Fruit fly (Drosophila melanogaster): Measurements from ENCODE around the gene CG14377.

Gene CG14377

dm6 chr3R:13397535-13397934 is at the start of gene CG14377:
Gene CG14377 (plus strand): TSS chr3R:13397835.
- TF ChIP-seq CG32121 (GFP tag; IDR thresholded peaks at IDR 0.05) (no peak), CG15710 (tag; optimal IDR thresholded peaks at IDR 0.05) (no peak)

dm6 chr3R:13353373-13353772 is 44.3 kb upstream of the CG14377 start, which contains the start of gene mthl12:
Gene mthl12 (plus strand): TSS chr3R:13353673.
- no peak for TF ChIP-seq CG17806 (tag; optimal IDR thresholded peaks at IDR 0.05)
- no peak for TF ChIP-seq Ets98B (GFP tag; IDR thresholded peaks at IDR 0.05)
- TF ChIP-seq fd96Ca (GFP tag; IDR thresholded peaks at IDR 0.05): no peak
- no peak for TF ChIP-seq rn (GFP tag; IDR thresholded peaks at IDR 0.05)
- no peak for TF ChIP-seq CG8301 (tag; optimal IDR thresholded peaks at IDR 0.05)
- no peak for TF ChIP-seq CG10348 (GFP tag; IDR thresholded peaks at IDR 0.05)

DNA sequence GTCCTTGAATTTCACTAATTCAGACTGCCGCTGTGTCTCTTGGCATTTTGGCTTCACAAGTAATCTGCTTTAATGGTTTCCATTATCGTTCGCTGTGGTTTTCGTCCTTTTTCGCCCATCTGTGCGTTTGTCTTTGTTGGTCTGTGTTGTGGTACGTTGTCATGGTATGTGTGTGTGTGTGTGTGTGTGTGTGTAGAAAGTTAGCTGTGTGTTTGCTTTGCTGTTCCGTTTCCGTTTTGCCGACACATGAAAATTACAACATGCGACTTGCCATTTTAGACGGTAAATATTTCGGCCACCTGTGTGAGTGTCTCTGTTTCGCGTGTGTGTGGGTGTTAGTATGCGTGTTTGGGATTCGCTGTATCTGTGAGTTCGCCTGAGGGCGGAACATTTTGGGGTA is 40.7 kb upstream of the CG14377 start:
- TF ChIP-seq rn (GFP tag; IDR thresholded peaks at IDR 0.05) (no peak), CG32121 (GFP tag; IDR thresholded peaks at IDR 0.05) (no peak), CG34367 (tag; optimal IDR thresholded peaks at IDR 0.05) (no peak), D1 (tag; optimal IDR thresholded peaks at IDR 0.05) (no peak), EcR (GFP tag; optimal IDR thresholded peaks at IDR 0.05) (no peak), fd96Ca (GFP tag; IDR thresholded peaks at IDR 0.05) (no peak), CG4496 (GFP tag; IDR thresholded peaks at IDR 0.05) (no peak), Pif1B (GFP tag; optimal IDR thresholded peaks at IDR 0.05) (no peak), CG9948 (tag; optimal IDR thresholded peaks at IDR 0.05) (no peak), CG13204 (GFP tag; optimal IDR thresholded peaks at IDR 0.05) (no peak), CG8159 (tag; optimal IDR thresholded peaks at IDR 0.05) (no peak), CG12605 (GFP tag; IDR thresholded peaks at IDR 0.05) (no peak), CG14655 (GFP tag; optimal IDR thresholded peaks at IDR 0.05) (no peak), CG10348 (GFP tag; IDR thresholded peaks at IDR 0.05) (no peak), Snoo (tag; optimal IDR thresholded peaks at IDR 0.05) (no peak), CG15710 (tag; optimal IDR thresholded peaks at IDR 0.05) (no peak), CG17806 (tag; optimal IDR thresholded peaks at IDR 0.05) (no peak), CG8301 (tag; optimal IDR thresholded peaks at IDR 0.05) (no peak), Ets98B (GFP tag; IDR thresholded peaks at IDR 0.05) (no peak)

- TF ChIP-seq D1 (tag; optimal IDR thresholded peaks at IDR 0.05): peak; percentile 18
- no peak for TF ChIP-seq CG15710 (tag; optimal IDR thresholded peaks at IDR 0.05)
- peak; percentile 30 for TF ChIP-seq Pif1A (GFP tag; optimal IDR thresholded peaks at IDR 0.05)
- TF ChIP-seq CG4496 (GFP tag; IDR thresholded peaks at IDR 0.05): peak; percentile 78
Observed at dm6 chr3R:13360108-13360507, 37.5 kb upstream of the CG14377 start.

- TF ChIP-seq EcR (GFP tag; optimal IDR thresholded peaks at IDR 0.05) (no peak), CG4496 (GFP tag; IDR thresholded peaks at IDR 0.05) (no peak), CG8159 (tag; optimal IDR thresholded peaks at IDR 0.05) (no peak), Pif1B (GFP tag; optimal IDR thresholded peaks at IDR 0.05) (no peak), CG8301 (tag; optimal IDR thresholded peaks at IDR 0.05) (no peak), CG17806 (tag; optimal IDR thresholded peaks at IDR 0.05) (no peak)
Observed at dm6 chr3R:13363347-13363994, 34.2 kb upstream of the CG14377 start.

DNA sequence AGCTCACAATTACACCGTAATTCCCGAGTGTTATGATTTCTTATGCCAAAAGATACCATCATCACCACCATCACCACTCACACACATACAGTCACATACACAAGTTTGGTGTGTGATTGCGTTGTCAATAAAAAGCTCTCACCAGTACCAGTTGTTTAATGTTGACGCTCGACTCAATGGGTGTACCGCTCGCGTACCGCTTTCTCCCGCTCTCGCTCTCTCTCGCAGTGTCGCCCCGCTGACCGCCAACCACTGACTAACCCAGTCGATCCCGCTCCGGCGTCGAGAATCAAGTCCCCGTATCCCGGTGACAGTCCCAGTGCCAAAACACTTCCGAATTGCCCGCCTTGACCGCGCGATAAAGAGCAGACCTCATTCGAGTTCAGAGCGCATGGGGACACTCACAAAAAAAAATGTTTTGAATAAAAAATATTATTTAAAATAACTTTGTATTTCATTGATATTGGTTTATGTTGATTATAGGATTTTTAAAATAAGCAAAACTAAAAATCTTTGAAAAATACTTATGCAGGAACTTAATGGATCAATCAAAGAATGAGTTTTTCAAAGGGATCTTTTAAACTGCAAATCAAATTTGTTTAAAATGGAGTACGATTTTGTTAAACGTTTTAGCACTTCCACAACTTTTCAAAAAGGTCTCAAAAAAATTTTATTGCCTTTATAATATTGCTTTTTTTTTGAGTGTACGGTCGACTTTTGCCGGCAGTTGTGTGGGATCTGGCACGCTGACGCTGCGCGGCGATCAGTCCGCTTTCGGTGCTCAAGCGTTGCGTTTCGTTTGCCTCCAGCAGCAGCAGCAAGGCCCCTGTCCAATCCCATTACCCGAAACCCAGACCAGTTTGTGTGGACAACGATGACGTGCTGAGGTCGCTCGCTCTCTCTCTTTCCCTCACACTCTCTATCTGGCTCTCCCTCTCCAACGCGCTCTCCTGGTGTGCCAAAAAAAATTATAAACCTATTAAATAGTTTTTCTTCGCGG is 33.2 kb upstream of the CG14377 start, which contains the start of gene Dic1:
Gene Dic1, plus strand, starts transcription at position 764 of the 1,000 bp plus-strand sequence.
- TF ChIP-seq Snoo (tag; optimal IDR thresholded peaks at IDR 0.05): peak; percentile 97
- TF ChIP-seq CG4496 (GFP tag; IDR thresholded peaks at IDR 0.05): peak; percentile 91
- TF ChIP-seq fd96Ca (GFP tag; IDR thresholded peaks at IDR 0.05): peak; percentile 83
- peak; percentile 85 for TF ChIP-seq CG12605 (GFP tag; IDR thresholded peaks at IDR 0.05)
- peak; percentile 98 for TF ChIP-seq CG8301 (tag; optimal IDR thresholded peaks at IDR 0.05)
- TF ChIP-seq gl (tag; optimal IDR thresholded peaks at IDR 0.05): peak; percentile 51
- TF ChIP-seq CG15710 (tag; optimal IDR thresholded peaks at IDR 0.05): peak; percentile 95
- peak; percentile 98 for TF ChIP-seq D1 (tag; optimal IDR thresholded peaks at IDR 0.05)
- TF ChIP-seq CG32121 (GFP tag; IDR thresholded peaks at IDR 0.05): peak; percentile 94
- peak; percentile 90 for TF ChIP-seq Ets98B (GFP tag; IDR thresholded peaks at IDR 0.05)
- TF ChIP-seq Pif1A (GFP tag; optimal IDR thresholded peaks at IDR 0.05): peak; percentile 94
- TF ChIP-seq CG17806 (tag; optimal IDR thresholded peaks at IDR 0.05): peak; percentile 96
- peak; percentile 85 for TF ChIP-seq rn (GFP tag; IDR thresholded peaks at IDR 0.05)
- peak; percentile 94 for TF ChIP-seq CG9948 (tag; optimal IDR thresholded peaks at IDR 0.05)
- peak; percentile 39 for TF ChIP-seq EcR (GFP tag; optimal IDR thresholded peaks at IDR 0.05)
- TF ChIP-seq CG34367 (tag; optimal IDR thresholded peaks at IDR 0.05): peak; percentile 89
- TF ChIP-seq CG8159 (tag; optimal IDR thresholded peaks at IDR 0.05): peak; percentile 98
- peak; percentile 98 for TF ChIP-seq CG14655 (GFP tag; optimal IDR thresholded peaks at IDR 0.05)
- peak; percentile 93 for TF ChIP-seq Pif1B (GFP tag; optimal IDR thresholded peaks at IDR 0.05)
- TF ChIP-seq CG13204 (GFP tag; optimal IDR thresholded peaks at IDR 0.05): peak; percentile 94
- peak; percentile 56; the same call in 1 of the 2 replicates for TF ChIP-seq CG10348 (GFP tag; IDR thresholded peaks at IDR 0.05)

Data from whole organism, pupa.